Worm (Caenorhabditis elegans) whole organism, dauer: ENCODE measurements around the gene cutl-1.
"Not testable (repeated sequence)": the region's sequence is repeated elsewhere in the genome, so short reads cannot be mapped to it uniquely, and the experiment has no call there.

Experiments
- unc-62 ChIP-seq: sonication (generic microtip); optimal IDR thresholded peaks from 2 replicates; lab custom pipeline; 2017; ENCODE audit warnings: missing biosample characterization, missing genetic modification reagents, missing genetic modification characterization

Gene cutl-1

DNA sequence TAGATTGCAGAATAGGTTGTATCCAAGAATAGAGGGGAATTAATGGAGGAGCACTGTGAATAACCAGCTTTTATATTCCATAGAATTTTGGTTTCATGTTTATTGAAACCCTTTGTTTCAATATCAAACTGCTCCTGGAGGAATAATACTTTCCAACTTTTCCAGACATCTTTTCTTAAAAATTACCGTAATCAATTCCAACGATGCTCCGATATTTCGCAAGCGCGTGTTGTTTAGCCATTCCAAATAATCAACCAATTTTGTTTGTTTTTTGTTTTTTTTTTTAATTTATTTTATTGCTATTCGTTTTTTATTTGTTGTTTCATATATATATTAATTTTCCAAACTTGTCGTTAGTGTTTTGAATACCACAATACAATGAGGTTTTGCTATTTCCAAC is at the start of gene cutl-1:
TSS of gene cutl-1 (minus strand) at position 83 of the 400 bp plus-strand sequence.
- no peak for TF ChIP-seq unc-62 (GFP tag; lab: Kevin White, UChicago)

DNA sequence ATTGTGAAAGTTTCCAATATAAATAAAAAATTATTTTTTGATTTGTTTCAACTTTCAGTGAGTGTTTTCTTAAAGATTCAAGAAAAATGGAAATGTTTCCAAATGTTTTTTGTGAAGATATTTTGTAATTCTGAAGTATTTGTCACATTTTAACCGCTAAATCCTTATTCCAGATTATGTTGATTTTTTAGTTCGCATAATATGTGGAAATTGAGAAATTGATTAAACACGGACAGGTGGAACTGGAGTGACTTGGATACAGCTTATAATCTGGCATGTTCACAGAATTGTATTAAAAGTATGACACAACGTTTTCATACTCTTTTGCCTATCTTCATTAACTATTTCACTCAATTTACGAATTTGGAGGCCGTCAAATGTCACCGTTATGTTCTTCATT is 49.5 kb upstream of the cutl-1 start, which contains the start of gene lurp-3:
TSS of gene lurp-3 (plus strand) at position 301 of the 400 bp plus-strand sequence.
- TF ChIP-seq unc-62 (GFP tag; lab: Kevin White, UChicago), result no peak

DNA sequence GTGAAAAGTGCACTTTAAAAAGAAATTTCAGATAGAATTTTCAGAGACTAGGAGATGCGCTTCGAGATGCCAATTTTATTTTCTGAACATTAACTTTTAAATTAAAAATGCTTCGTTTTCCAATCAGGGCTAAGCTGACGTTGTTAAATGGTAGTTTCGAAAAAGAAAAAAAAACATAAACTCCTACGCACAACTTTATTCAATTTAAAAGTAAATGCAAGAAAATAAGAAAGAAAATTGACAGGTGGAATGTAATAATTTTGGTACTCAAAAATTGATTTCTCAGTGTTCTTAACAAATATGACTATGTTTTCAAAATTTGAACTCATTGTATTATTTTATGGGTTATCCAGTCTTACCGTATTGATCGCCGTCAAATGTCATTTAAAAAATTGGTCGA is 47.4 kb upstream of the cutl-1 start, which contains the start of gene lurp-2:
TSS of gene lurp-2 (plus strand) at position 301 of the 400 bp plus-strand sequence.
- TF ChIP-seq unc-62 (GFP tag; lab: Kevin White, UChicago), result no peak

DNA sequence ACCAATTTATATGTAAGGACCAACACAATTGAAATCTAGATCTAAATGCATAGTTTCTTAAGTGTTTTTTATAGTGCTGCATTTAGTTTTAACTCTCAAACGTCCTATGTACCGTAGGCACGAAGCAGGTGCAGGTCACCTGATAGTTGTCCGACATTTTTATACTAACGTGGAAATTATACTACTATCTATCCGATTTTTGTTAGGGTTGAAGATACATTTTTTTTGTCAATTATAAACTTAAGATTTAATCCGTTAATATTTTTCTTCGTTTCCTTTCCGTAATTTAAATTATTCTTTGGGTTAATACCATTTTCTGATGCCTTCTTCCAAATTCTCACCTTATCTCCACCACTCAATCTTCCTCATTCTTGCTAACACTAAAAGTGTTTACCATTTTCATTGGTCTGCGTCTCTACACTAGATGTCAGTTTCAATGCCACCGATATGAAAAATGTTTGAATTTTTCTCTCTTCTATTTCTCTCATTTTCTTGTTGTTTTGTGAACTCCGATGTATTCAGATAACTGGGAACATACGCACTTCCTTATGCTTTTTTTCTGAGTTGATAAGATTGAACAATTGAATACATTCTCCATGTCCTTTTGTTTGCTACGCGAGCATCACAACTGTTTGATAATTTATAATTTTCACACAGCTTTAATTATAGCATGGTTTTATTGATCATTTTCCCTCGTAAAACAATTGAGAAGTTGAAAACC is 39.5 kb upstream of the cutl-1 start, which contains the start of gene Y2H9A.4:
TSS of gene Y2H9A.4 (plus strand) at position 671 of the 721 bp plus-strand sequence.
- TF ChIP-seq unc-62 (GFP tag; lab: Kevin White, UChicago), result no peak

DNA sequence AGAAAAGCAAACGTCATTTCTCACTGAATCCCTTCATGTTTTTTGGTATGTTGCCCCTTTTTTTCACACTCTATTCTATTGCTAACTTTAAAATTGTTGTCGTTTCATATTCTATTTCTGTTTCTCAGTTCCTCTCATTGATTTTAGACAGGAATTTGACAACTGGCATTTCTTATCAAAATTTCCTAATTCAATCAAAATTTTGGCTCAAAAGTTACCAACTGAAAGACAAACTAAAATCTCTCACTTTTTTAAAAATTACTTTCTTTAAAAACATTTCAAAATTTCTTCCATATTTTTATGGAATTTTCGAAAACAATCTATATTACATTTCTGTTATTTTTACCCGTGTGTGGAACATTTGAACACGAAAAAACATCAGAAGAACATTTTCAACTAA is 37.6 kb upstream of the cutl-1 start, which contains the start of gene Y2H9A.6:
TSS of gene Y2H9A.6 (plus strand) at position 301 of the 400 bp plus-strand sequence.
- TF ChIP-seq unc-62 (GFP tag; lab: Kevin White, UChicago), result not testable (repeated sequence)

DNA sequence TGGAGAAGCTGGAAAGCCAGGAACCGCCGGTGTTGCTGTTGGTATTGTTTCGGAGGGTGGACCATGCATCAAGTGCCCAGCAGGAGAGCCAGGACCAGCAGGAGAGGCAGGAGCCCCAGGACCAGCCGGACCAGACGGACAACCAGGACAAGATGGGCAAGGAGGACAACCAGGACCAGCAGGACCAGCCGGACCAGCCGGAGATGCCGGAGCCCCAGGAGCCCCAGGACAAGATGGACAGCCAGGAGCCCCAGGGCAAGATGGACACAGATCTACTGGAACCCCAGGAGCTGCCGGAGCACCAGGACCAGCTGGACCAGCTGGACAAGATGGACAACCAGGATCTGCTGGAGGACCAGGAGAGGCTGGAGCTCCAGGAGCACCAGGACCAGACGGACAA is 36.9 kb upstream of the cutl-1 start:
- TF ChIP-seq unc-62 (GFP tag; lab: Kevin White, UChicago), result no peak

DNA sequence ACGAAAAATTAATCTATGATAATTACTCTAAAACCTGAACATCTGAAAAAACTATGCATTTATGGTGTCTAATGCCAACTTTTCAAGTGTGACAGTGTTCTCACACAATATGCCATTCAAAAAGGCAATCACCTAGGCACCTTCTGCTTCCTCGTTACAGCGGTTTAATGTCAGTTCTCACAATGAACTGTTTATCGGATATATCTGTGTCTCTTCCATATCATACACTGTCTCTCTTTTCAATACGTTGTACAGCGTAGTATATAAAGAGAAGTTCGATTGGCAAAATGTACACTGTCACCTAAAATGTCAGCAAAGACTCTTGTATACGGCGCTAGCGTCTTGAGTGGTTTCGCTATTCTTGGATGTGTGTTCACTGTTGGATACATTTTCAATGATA is 35.7 kb upstream of the cutl-1 start, which contains the start of gene col-162:
TSS of gene col-162 (plus strand) at position 301 of the 400 bp plus-strand sequence.
- no peak for TF ChIP-seq unc-62 (GFP tag; lab: Kevin White, UChicago)

DNA sequence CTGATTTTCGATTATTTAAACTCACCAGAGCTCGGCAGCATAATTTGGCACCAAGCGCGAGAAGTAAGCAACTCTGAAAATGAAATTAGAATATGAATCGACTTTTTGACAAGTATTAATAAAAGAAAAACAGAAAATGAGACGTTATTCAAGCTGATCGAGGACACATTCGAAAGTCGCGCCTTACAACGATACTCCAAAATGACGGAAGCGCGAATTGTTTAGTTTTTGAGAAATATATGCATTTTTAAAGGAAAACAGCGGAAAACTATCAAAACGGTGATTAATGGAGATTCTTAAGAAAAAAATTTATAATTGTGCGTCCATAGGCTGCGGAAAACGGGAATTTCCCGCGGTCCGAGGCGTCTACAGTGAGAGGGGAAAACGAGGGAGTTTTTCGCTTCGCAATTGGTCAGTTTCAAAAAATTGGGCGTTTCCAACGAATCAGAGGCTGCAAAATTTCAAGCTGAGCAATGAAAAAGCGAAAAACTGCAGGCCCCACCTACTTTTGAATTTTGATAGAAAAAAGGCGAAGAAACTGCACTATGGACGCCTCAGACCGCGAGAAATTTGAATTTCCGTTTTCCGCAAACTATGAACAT is 31.7 kb upstream of the cutl-1 start, which contains the start of gene mes-4:
TSS of gene mes-4 (minus strand) at position 73 of the 602 bp plus-strand sequence.
- no peak for TF ChIP-seq unc-62 (GFP tag; lab: Kevin White, UChicago)

DNA sequence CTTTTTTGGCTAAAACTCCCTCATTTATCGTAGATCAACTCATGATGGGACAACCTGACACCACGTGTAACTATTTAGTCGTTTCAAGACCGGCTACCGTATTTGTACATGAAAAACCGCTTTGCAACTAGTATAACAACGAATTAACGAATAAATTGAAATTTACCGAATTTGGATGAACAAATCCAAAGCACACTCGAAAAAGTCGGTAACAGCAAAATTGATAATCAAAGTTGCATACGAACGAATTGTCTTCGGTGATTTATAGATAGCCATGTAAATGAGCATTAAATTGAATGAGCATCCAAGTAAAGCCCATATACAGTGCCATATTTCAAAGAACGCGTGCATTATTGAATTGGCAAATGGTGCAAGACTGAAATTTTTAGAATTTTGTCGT is 26.4 kb upstream of the cutl-1 start, which contains the start of gene srd-17:
TSS of gene srd-17 (minus strand) at position 351 of the 400 bp plus-strand sequence.
- TF ChIP-seq unc-62 (GFP tag; lab: Kevin White, UChicago), result no peak

DNA sequence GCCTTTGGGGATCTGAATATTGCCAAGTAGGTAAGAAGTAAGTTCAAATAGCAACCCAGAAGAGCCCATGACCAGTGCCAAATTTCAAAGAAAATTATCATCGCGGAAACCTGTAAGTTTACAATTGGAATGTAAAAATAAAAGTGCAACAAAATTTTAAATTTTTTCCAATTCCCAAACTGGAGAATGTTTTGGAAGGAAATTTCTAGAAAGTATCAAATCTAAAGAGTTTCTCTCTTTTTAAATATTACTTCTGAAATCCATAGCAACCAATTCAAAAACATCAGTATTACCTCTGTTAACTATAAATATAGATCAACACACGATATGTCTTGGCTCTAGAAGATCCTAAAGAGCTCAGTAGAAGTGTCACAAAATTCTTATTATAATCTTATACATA is 22.7 kb upstream of the cutl-1 start, which contains the start of gene srd-19:
TSS of gene srd-19 (minus strand) at position 101 of the 400 bp plus-strand sequence.
- no peak for TF ChIP-seq unc-62 (GFP tag; lab: Kevin White, UChicago)

DNA sequence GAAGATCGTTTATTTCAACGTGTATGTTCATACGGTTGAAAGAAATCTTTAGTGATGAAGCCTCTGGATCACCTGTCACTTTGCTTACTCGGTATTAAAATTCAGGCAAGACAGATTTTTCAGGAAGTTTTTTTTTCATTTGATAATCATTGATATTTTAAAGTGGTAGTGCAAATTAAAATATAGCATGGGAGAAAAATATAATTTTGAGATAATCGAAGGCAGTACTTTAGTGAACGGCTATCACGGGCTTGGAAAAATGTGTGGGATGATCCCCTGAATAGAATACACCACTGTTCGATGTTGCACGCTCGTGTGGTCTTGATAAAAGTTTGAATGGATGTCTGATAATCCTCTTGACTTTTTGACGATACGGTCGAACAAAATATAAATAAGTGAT is 21.5 kb upstream of the cutl-1 start:
- TF ChIP-seq unc-62 (GFP tag; lab: Kevin White, UChicago), result no peak

DNA sequence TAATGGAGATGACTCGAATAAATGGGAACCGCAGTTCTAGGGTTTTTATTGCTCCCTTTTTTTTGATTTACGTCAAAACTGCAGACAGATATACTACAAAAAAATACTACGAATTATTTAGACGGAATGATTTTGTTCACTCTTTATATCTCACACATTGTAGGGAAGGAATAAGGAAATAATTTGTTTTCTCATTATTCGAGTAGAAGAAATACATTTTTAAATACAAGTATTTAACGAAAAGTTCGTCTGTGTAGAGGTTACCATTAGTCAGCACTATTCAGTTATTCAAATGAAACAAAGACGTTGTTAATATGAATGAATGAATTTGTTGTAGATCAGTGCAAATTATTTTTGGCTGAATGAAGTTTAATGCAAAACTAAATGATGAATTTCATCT is 20.9 kb upstream of the cutl-1 start, which contains the start of gene srd-18:
TSS of gene srd-18 (minus strand) at position 101 of the 400 bp plus-strand sequence.
- no peak for TF ChIP-seq unc-62 (GFP tag; lab: Kevin White, UChicago)

DNA sequence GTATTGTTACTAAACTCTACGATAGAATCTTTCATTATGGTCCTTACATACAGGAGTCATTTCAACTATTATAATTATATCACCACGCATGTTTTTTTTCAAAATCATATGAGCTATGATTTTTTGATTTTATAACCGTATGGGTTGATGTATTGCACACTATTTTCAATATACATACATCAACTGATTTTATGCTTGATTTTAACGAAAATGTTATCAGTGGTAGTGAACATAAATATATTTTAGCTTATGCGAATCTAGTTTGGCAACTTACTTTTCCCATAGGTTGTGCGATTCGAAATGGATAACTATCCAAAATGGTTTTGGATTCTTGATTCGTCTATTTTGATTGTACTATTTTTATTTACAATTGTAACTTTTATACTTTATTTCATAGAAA is 17.7 kb upstream of the cutl-1 start, which contains the start of gene srv-10:
TSS of gene srv-10 (plus strand) at position 301 of the 400 bp plus-strand sequence.
- TF ChIP-seq unc-62 (GFP tag; lab: Kevin White, UChicago), result no peak

DNA sequence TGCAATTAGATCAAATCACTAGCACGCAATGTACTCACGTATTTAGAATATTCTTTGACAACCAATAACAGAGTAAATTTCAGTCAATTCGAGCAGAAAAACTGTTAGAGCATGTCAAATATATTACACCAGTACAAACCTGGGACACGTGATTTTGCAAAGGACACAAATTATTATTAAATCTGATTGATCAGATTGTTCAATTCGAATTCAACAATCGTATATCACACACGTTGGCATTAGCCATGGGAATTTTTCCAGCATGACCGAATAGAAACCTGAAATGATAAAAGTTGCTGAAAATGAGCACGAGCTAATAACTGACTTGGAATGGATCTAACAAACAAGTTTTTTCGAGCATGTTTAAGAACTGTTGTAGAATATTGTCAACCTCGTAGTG is 17.1 kb upstream of the cutl-1 start, which contains the start of gene srv-9:
TSS of gene srv-9 (minus strand) at position 101 of the 400 bp plus-strand sequence.
- TF ChIP-seq unc-62 (GFP tag; lab: Kevin White, UChicago), result no peak

DNA sequence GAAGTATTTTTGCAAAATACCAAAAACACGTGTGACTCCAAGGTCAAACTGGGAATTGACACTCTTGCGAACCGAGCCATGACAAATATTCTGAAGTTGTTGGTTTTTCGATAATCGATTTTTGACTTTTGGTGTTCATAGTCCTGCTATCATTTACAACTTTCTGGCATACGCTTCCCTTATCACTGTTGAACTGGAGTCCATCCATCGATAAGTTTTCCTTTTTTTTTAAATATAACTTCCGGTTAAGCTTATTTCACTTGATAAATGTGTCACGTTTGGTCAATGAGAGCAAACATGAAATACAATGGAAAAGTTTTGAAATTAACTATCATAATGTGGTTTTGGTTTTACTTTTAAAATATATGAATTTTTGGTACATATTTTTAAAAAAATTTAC is 15.8 kb upstream of the cutl-1 start:
- no peak for TF ChIP-seq unc-62 (GFP tag; lab: Kevin White, UChicago)

DNA sequence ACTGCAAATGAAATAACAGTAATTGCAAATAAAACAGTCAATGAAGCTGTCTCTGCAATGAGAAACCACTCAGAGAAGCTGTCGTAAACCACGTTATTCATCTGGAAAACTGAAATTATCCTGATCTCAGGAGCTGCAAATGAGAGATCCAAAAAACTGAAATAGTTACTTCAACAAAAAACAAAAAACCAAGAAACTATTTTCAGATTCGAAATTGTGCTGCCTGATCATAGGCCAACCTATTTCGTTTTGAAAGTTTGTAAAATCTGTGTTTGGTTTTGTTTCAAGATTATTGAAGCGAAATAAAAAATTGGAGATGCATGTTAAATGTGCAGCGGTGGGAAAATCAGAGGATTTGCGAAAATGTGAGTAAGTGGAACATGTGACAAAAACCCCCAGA is 14.7 kb upstream of the cutl-1 start, which contains the start of gene srv-8:
TSS of gene srv-8 (minus strand) at position 101 of the 400 bp plus-strand sequence.
- no peak for TF ChIP-seq unc-62 (GFP tag; lab: Kevin White, UChicago)
